Fruit fly (Drosophila melanogaster) whole organism, adult: ENCODE measurements around the gene CG5276.

ENCODE experiments used
- CG11617 ChIP-seq: fragments of 200-800 bp; sonication (Bioruptor generic); optimal IDR thresholded peaks from 2 replicates; lab custom pipeline; 2017; ENCODE audit warnings: mild to moderate bottlenecking, missing biosample characterization, missing genetic modification reagents, missing genetic modification characterization
- CG12768 ChIP-seq: fragments of 200-800 bp; sonication (Bioruptor generic); optimal IDR thresholded peaks from 2 replicates; lab custom pipeline; 2017; ENCODE audit warnings: missing biosample characterization, missing genetic modification characterization, mild to moderate bottlenecking, moderate library complexity, missing genetic modification reagents
- CG14711 ChIP-seq: fragments of 200-800 bp; sonication (Bioruptor generic); optimal IDR thresholded peaks from 2 replicates; lab custom pipeline; 2018; ENCODE audit warnings: missing biosample characterization, mild to moderate bottlenecking, missing genetic modification characterization, moderate library complexity
- CG1620 ChIP-seq: fragments of 200-800 bp; sonication (Bioruptor generic); optimal IDR thresholded peaks from 2 replicates; lab custom pipeline; 2016; ENCODE audit warnings: missing biosample characterization, missing genetic modification characterization
- CG33017 ChIP-seq: fragments of 200-800 bp; sonication (Bioruptor generic); optimal IDR thresholded peaks from 2 replicates; lab custom pipeline; 2018; ENCODE audit warnings: missing biosample characterization, mild to moderate bottlenecking, missing genetic modification characterization, moderate library complexity
- CG5204 ChIP-seq: fragments of 200-800 bp; sonication (Bioruptor generic); optimal IDR thresholded peaks from 2 replicates; lab custom pipeline; 2016; ENCODE audit warnings: missing biosample characterization, missing genetic modification characterization
- CG7045 ChIP-seq: fragments of 200-800 bp; sonication (Bioruptor generic); optimal IDR thresholded peaks from 2 replicates; lab custom pipeline; 2017; ENCODE audit warnings: missing biosample characterization, mild to moderate bottlenecking, missing genetic modification characterization
- CG7101 ChIP-seq: fragments of 200-800 bp; sonication (Bioruptor generic); optimal IDR thresholded peaks from 2 replicates; lab custom pipeline; 2018; ENCODE audit warnings: missing biosample characterization, mild to moderate bottlenecking, missing genetic modification characterization, moderate library complexity
- Clk ChIP-seq: fragments of 200-800 bp; sonication (Bioruptor generic); optimal IDR thresholded peaks from 2 replicates; lab custom pipeline; 2017; ENCODE audit warnings: missing biosample characterization, missing genetic modification characterization
- Crg-1 ChIP-seq: fragments of 200-800 bp; sonication (Bioruptor generic); optimal IDR thresholded peaks from 2 replicates; lab custom pipeline; 2016; ENCODE audit warnings: missing biosample characterization, missing genetic modification characterization
- Hr96 ChIP-seq: fragments of 200-800 bp; sonication (Bioruptor generic); optimal IDR thresholded peaks from 2 replicates; lab custom pipeline; 2016; ENCODE audit warnings: missing biosample characterization, missing genetic modification characterization
- Mnt ChIP-seq: fragments of 200-800 bp; sonication (Bioruptor generic); optimal IDR thresholded peaks from 2 replicates; lab custom pipeline; 2016; ENCODE audit warnings: missing biosample characterization, mild to moderate bottlenecking, missing genetic modification characterization
- bab1 ChIP-seq: fragments of 200-800 bp; sonication (Bioruptor generic); optimal IDR thresholded peaks from 3 replicates; lab custom pipeline; 2019; ENCODE audit warnings: missing biosample characterization, mild to moderate bottlenecking, missing genetic modification characterization, moderate library complexity
- cic ChIP-seq: fragments of 200-800 bp; sonication (Bioruptor generic); optimal IDR thresholded peaks from 2 replicates; lab custom pipeline; 2017; ENCODE audit warnings: missing biosample characterization, mild to moderate bottlenecking, missing genetic modification characterization, moderate library complexity
- cnc ChIP-seq, 2 experiments: fragments of >200 bp; optimal IDR thresholded peaks; 2 replicates each; lab custom pipeline; 2017
- kay ChIP-seq: fragments of 200-800 bp; sonication (Bioruptor generic); peaks from one replicate; lab custom pipeline; 2016; ENCODE audit warnings: missing biosample characterization, missing genetic modification characterization, borderline replicate concordance
- ovo ChIP-seq: fragments of 200-800 bp; sonication (Bioruptor generic); optimal IDR thresholded peaks from 2 replicates; lab custom pipeline; 2016; ENCODE audit warnings: missing biosample characterization, missing genetic modification characterization
- pad ChIP-seq: fragments of 200-800 bp; sonication (Bioruptor generic); optimal IDR thresholded peaks from 3 replicates; lab custom pipeline; 2017; ENCODE audit warnings: missing biosample characterization, missing genetic modification characterization, mild to moderate bottlenecking, moderate library complexity, missing genetic modification reagents
- tj ChIP-seq: fragments of 200-800 bp; sonication (Bioruptor generic); optimal IDR thresholded peaks from 3 replicates; lab custom pipeline; 2017; ENCODE audit warnings: missing biosample characterization, mild to moderate bottlenecking, missing genetic modification characterization, moderate library complexity
- toe ChIP-seq: fragments of 200-800 bp; sonication (Bioruptor generic); optimal IDR thresholded peaks from 2 replicates; lab custom pipeline; 2016; ENCODE audit warnings: missing biosample characterization, missing genetic modification characterization

The CG5276 gene

DNA sequence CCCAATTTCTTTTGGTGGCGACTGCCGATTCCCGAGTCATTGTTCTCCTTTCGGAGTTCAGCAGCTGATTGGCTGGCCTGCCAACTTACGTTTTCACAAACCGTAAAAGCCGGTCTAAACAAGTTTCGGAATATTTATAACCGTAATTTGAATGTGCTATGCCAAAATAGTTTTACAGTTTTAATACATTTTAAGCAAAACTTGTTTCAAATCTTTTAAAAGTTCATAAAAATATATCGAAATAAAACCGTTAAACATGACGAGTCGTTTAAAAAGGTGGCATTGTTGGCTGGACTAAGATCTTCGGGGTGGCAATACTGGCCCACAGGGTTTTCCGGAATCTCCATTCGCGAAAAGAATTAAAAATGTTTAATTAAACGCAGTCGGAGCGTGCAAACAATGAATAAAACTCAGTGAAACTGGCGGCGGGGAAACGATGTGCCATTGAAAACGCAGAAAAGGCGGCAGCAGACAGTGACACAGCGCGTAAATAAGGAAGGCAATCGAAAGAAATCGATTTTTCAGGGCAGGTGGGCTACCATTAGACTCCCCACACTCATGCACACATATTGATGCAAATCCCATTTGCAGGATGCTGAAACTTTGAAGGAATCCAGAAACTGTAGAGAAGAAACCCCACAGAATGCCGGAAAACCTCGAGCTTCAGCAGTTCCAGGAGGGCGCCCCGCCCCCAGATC lies 4.1 kb downstream of the CG5276 start, which contains the start of the genes Exd2 and CG5281:
Gene Exd2, minus strand, starts transcription at position 167 of the 698 bp plus-strand sequence.
Gene CG5281, plus strand, starts transcription at position 314 of the 698 bp plus-strand sequence.
- TF ChIP-seq CG11617 = peak; percentile 25
- peak; percentile 6 for TF ChIP-seq Mnt (GFP tag; lab: Kevin White, UChicago)
- peak; percentile 23 for TF ChIP-seq CG7101 (tag; lab: Kevin White, UChicago)
- TF ChIP-seq ovo (GFP tag; lab: Kevin White, UChicago) = peak; percentile 46
- TF ChIP-seq CG5204 (GFP tag; lab: Kevin White, UChicago) = no peak
- TF ChIP-seq CG33017 (tag; lab: Kevin White, UChicago) = peak; percentile 11
- TF ChIP-seq CG1620 = no peak
- peak; percentile 41 for TF ChIP-seq CG14711 (tag; lab: Kevin White, UChicago)
- peak; percentile 18 for TF ChIP-seq bab1 (GFP tag; lab: Kevin White, UChicago)

DNA sequence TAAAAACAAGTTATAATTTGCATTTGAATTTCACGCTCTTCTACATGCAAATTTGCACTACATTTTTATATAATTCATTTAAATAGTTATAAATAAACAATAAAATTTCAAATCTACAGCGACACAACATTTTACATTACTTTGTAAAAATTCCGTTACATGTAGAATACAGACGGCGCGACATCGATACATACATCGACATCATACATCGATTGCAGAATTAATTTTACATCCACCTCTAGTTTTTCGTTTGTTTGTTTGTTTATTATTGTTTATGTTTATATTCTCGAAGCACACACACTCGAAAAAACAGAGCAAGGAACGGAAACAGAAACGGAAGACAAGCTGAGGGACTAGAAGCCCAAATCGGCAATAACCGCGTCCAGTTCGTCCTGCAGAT lies 6.0 kb downstream of the CG5276 start, which contains the start of gene CG17230:
Gene CG17230, plus strand, starts transcription at position 258 of the 400 bp plus-strand sequence.
- TF ChIP-seq cic = no peak
- no peak for TF ChIP-seq CG14711 (tag; lab: Kevin White, UChicago)
- TF ChIP-seq CG7101 (tag; lab: Kevin White, UChicago) = no peak
- TF ChIP-seq CG33017 (tag; lab: Kevin White, UChicago) = no peak
- TF ChIP-seq CG7045 (GFP tag; lab: Kevin White, UChicago) = no peak
- no peak for TF ChIP-seq tj (GFP tag; lab: Kevin White, UChicago)
- no peak for TF ChIP-seq CG1620
- TF ChIP-seq Crg-1 (GFP tag; lab: Kevin White, UChicago) = no peak

DNA sequence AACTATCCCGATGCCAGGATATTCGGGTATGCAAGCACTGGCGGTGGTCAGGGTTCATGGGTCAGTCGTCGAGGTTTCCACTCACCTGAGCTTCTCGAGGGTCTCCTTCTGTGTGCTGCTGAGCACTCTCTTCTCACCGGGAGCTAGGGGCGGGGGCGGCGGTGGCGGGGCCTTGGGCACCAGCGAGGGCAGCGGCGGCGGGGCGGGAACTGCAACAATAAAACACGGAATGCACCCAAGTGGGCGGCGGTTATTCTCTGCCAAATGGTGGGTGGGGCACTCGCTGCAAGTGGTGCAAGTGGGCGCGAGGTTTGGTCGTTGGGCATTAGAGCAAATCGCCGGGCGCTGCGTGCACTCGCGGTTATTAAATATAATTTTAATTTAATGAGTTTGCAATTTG lies 9.5 kb downstream of the CG5276 start:
- TF ChIP-seq kay (GFP tag; lab: Kevin White, UChicago) (no peak), CG11617 (no peak), CG12768 (GFP tag; lab: Kevin White, UChicago) (no peak)

DNA sequence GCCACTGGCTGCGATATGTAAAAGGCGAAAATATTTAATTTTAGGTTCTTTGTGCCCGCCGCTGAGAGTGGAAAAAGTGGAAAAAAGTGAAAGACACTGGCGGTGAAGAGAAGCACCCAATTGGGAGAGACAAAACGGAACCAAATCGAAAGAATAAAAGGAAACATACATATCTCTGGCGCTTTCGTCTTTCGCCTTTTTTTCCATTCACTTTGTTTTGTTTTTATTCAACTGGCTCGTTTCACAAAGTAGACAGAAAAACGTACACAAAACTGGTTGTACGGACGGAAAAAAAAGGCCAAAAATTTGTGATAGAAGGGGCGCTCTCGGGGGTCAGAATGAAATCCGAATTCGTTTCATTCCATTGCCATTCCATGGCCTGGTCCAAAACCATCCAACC lies 18.1 kb downstream of the CG5276 start:
- TF ChIP-seq CG5204 (GFP tag; lab: Kevin White, UChicago) (no peak), toe (GFP tag; lab: Kevin White, UChicago) (no peak), CG12768 (GFP tag; lab: Kevin White, UChicago) (no peak), cnc (optimal IDR thresholded peaks at IDR 0.05; lab: Kevin White, UChicago) (no peak), Hr96 (GFP tag; lab: Kevin White, UChicago) (no peak), Clk (GFP tag; lab: Kevin White, UChicago) (no peak), tj (GFP tag; lab: Kevin White, UChicago) (no peak), Mnt (GFP tag; lab: Kevin White, UChicago) (no peak), Crg-1 (GFP tag; lab: Kevin White, UChicago) (no peak), CG11617 (no peak), pad (no peak), kay (GFP tag; lab: Kevin White, UChicago) (no peak), ovo (GFP tag; lab: Kevin White, UChicago) (no peak), bab1 (GFP tag; lab: Kevin White, UChicago) (no peak), CG7045 (GFP tag; lab: Kevin White, UChicago) (no peak), cic (no peak)

DNA sequence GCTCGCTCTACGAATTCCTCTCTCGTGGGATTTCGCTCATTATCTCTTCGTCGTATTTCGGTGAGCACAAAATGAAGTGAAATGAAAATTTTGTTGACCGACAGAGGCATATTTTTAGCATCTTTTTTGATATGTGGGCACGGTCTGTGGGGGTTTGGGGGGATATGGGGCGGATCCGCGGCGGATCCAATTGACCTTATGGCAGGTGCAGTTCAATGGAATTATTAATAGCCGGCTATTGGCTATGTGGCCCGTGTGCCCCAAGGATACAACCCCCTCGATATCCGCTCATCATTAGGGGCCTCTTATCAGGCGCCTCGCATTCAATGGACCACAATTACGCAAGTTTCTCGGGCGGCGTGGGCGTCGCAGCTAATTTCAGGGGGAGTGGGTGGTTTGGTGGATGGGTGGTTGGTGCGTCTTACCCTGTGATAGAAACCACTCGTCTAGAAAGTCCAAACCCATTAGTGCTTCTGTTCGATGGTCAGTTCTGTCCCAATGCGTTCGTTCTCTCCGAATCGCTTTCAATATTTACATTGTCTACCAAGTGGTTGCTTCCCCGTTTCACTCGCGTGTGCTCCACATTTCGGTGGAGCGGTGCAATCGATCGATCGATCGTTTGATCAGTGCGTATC lies 19.8 kb downstream of the CG5276 start, which contains the start of gene sals:
Gene sals, minus strand, starts transcription at position 585 of the 635 bp plus-strand sequence.
- TF ChIP-seq Hr96 (GFP tag; lab: Kevin White, UChicago) (no peak), Crg-1 (GFP tag; lab: Kevin White, UChicago) (no peak), CG7045 (GFP tag; lab: Kevin White, UChicago) (no peak), Mnt (GFP tag; lab: Kevin White, UChicago) (no peak), cic (no peak), CG1620 (no peak), ovo (GFP tag; lab: Kevin White, UChicago) (no peak), pad (no peak), tj (GFP tag; lab: Kevin White, UChicago) (no peak), CG5204 (GFP tag; lab: Kevin White, UChicago) (no peak), CG12768 (GFP tag; lab: Kevin White, UChicago) (no peak), CG33017 (tag; lab: Kevin White, UChicago) (no peak)

DNA sequence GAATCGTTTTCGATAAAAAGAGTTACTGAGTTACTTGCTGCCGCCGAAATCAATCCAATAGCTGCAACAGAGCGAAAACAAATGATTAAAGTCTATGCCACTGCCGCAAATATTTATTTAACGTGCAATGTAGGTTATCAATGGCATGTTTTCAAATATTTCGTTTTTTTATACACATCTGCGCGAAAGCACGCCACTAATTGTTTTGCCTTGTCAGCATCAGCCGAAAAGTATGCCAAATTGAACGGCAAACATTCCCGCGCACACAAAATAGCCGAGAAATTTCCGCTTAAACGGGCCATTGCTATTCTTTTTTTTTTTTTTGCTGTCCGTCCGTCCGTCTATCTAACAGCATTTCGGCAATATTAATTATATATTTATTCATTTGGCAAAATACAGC lies 20.5 kb downstream of the CG5276 start:
- TF ChIP-seq CG5204 (GFP tag; lab: Kevin White, UChicago) (no peak), CG1620 (no peak), Clk (GFP tag; lab: Kevin White, UChicago) (no peak), Mnt (GFP tag; lab: Kevin White, UChicago) (no peak), CG7045 (GFP tag; lab: Kevin White, UChicago) (no peak), tj (GFP tag; lab: Kevin White, UChicago) (no peak), Hr96 (GFP tag; lab: Kevin White, UChicago) (no peak)
